Worm (Caenorhabditis elegans) whole organism, L2 larva: ENCODE data around the gene C53A5.2.

Source experiments
- C34F6.9 ChIP-seq: fragments of 150-350 bp; optimal IDR thresholded peaks from 2 replicates; lab custom pipeline; 2014; ENCODE audit warnings: missing biosample characterization, missing genetic modification characterization
- F13H6.1 ChIP-seq: sonication (generic microtip); optimal IDR thresholded peaks from 2 replicates; lab custom pipeline; 2016; ENCODE audit warnings: missing genetic modification characterization, missing compliant biosample characterization
- R02D3.7 ChIP-seq: fragments of 150-350 bp; optimal IDR thresholded peaks from 2 replicates; lab custom pipeline; 2014; ENCODE audit warnings: missing biosample characterization, missing genetic modification characterization
- Y55F3AM.14 ChIP-seq: fragments of 200-800 bp; sonication (Bioruptor generic); optimal IDR thresholded peaks from 2 replicates; lab custom pipeline; 2018; ENCODE audit warnings: mild to moderate bottlenecking, missing genetic modification characterization, missing compliant biosample characterization
- alr-1 ChIP-seq: fragments of 150-350 bp; optimal IDR thresholded peaks from 2 replicates; lab custom pipeline; 2014; ENCODE audit warnings: missing biosample characterization, missing genetic modification characterization
- ama-1 ChIP-seq: fragments of 150-350 bp; optimal IDR thresholded peaks from 2 replicates; lab custom pipeline; 2018; ENCODE audit warnings: inconsistent platforms
- blmp-1 ChIP-seq: sonication (generic microtip); optimal IDR thresholded peaks from 2 replicates; lab custom pipeline; 2017; ENCODE audit warnings: missing genetic modification characterization, mild to moderate bottlenecking, missing compliant biosample characterization, antibody characterized with exemption, moderate library complexity; ENCODE audit not compliant: insufficient read depth
- ceh-16 ChIP-seq: fragments of 150-350 bp; optimal IDR thresholded peaks from 2 replicates; lab custom pipeline; 2014; ENCODE audit warnings: missing biosample characterization, missing genetic modification characterization
- crh-2 ChIP-seq: sonication (generic microtip); optimal IDR thresholded peaks from 2 replicates; lab custom pipeline; 2017; ENCODE audit warnings: missing biosample characterization, missing genetic modification characterization
- dmd-4 ChIP-seq: sonication (generic microtip); optimal IDR thresholded peaks from 2 replicates; lab custom pipeline; 2017; ENCODE audit warnings: missing biosample characterization, missing genetic modification characterization
- egl-27 ChIP-seq: sonication (generic microtip); optimal IDR thresholded peaks from 3 replicates; lab custom pipeline; 2017; ENCODE audit warnings: missing biosample characterization, missing genetic modification reagents, missing genetic modification characterization
- elt-3 ChIP-seq: sonication (generic microtip); optimal IDR thresholded peaks from 2 replicates; lab custom pipeline; 2017; ENCODE audit warnings: missing biosample characterization, missing genetic modification characterization
- fos-1 ChIP-seq: fragments of 150-350 bp; optimal IDR thresholded peaks from 2 replicates; lab custom pipeline; 2014; ENCODE audit warnings: missing biosample characterization, missing genetic modification characterization
- gmeb-1 ChIP-seq: fragments of 150-350 bp; optimal IDR thresholded peaks from 2 replicates; lab custom pipeline; 2014; ENCODE audit warnings: missing biosample characterization, missing genetic modification characterization
- lin-11 ChIP-seq: fragments of 150-350 bp; sonication (generic microtip); optimal IDR thresholded peaks from 2 replicates; lab custom pipeline; 2014; ENCODE audit warnings: missing biosample characterization, missing genetic modification characterization, inconsistent platforms, mixed read lengths
- lin-13 ChIP-seq: fragments of 150-350 bp; optimal IDR thresholded peaks from 2 replicates; lab custom pipeline; 2014; ENCODE audit warnings: missing biosample characterization, missing genetic modification reagents, missing genetic modification characterization
- lin-39 ChIP-seq: fragments of 150-350 bp; optimal IDR thresholded peaks from 2 replicates; lab custom pipeline; 2014; ENCODE audit warnings: missing biosample characterization, missing genetic modification reagents, missing genetic modification characterization
- mab-5 ChIP-seq: fragments of 150-350 bp; optimal IDR thresholded peaks from 2 replicates; lab custom pipeline; 2014; ENCODE audit warnings: missing biosample characterization, missing genetic modification characterization
- mbf-1 ChIP-seq: sonication (generic microtip); optimal IDR thresholded peaks from 2 replicates; lab custom pipeline; 2017; ENCODE audit warnings: missing biosample characterization, missing genetic modification characterization
- mdl-1 ChIP-seq, 2 experiments: fragments of 150-350 bp in 1 of 2; sonication (generic microtip) in 1 of 2; optimal IDR thresholded peaks; 2 replicates each; lab custom pipeline; 2017; ENCODE audit warnings: missing biosample characterization in 2 of 2, missing genetic modification characterization in 2 of 2
- nhr-10 ChIP-seq: sonication (generic microtip); optimal IDR thresholded peaks from 2 replicates; lab custom pipeline; 2017; ENCODE audit warnings: missing biosample characterization, missing genetic modification characterization
- nhr-11 ChIP-seq: fragments of 150-350 bp; optimal IDR thresholded peaks from 2 replicates; lab custom pipeline; 2014; ENCODE audit warnings: missing biosample characterization, missing genetic modification characterization
- nhr-12 ChIP-seq: fragments of 150-350 bp; optimal IDR thresholded peaks from 2 replicates; lab custom pipeline; 2014; ENCODE audit warnings: missing biosample characterization, missing genetic modification characterization
- nhr-129 ChIP-seq: fragments of 150-350 bp; optimal IDR thresholded peaks from 2 replicates; lab custom pipeline; 2014; ENCODE audit warnings: missing biosample characterization, missing genetic modification characterization
- nhr-21 ChIP-seq: fragments of 150-350 bp; optimal IDR thresholded peaks from 2 replicates; lab custom pipeline; 2014; ENCODE audit warnings: missing biosample characterization, missing genetic modification characterization
- nhr-25 ChIP-seq: fragments of 150-350 bp; sonication (generic microtip); optimal IDR thresholded peaks from 3 replicates; lab custom pipeline; 2014; ENCODE audit warnings: missing biosample characterization, missing genetic modification characterization
- nhr-77 ChIP-seq: fragments of 150-350 bp; optimal IDR thresholded peaks from 2 replicates; lab custom pipeline; 2014; ENCODE audit warnings: missing biosample characterization, missing genetic modification characterization
- peb-1 ChIP-seq: fragments of 150-350 bp; optimal IDR thresholded peaks from 2 replicates; lab custom pipeline; 2014; ENCODE audit warnings: missing biosample characterization, missing genetic modification characterization
- sem-4 ChIP-seq: fragments of 150-350 bp; optimal IDR thresholded peaks from 2 replicates; lab custom pipeline; 2014; ENCODE audit warnings: missing biosample characterization, missing genetic modification reagents, missing genetic modification characterization
- skn-1 ChIP-seq: sonication (generic microtip); optimal IDR thresholded peaks from 2 replicates; lab custom pipeline; 2017; ENCODE audit warnings: missing biosample characterization, missing genetic modification characterization
- sma-3 ChIP-seq: sonication (generic microtip); optimal IDR thresholded peaks from 2 replicates; lab custom pipeline; 2016; ENCODE audit warnings: missing genetic modification reagents, missing genetic modification characterization, missing compliant biosample characterization
- sma-9 ChIP-seq, 2 experiments: fragments of 150-350 bp in 1 of 2; sonication (generic microtip) in 1 of 2; optimal IDR thresholded peaks; 2 replicates each; lab custom pipeline; 2014 to 2016; ENCODE audit warnings: missing genetic modification characterization in 2 of 2, mild to moderate bottlenecking in 1 of 2, missing biosample characterization in 1 of 2, missing compliant biosample characterization in 1 of 2, missing genetic modification reagents in 1 of 2, moderate library complexity in 1 of 2
- snpc-4 ChIP-seq: fragments of 150-350 bp; optimal IDR thresholded peaks from 2 replicates; lab custom pipeline; 2014; ENCODE audit warnings: missing biosample characterization, missing genetic modification characterization
- unc-39 ChIP-seq: fragments of 150-350 bp; optimal IDR thresholded peaks from 2 replicates; lab custom pipeline; 2014; ENCODE audit warnings: missing biosample characterization, missing genetic modification characterization
- unc-55 ChIP-seq: fragments of 150-350 bp; sonication (generic microtip); optimal IDR thresholded peaks from 3 replicates; lab custom pipeline; 2014; ENCODE audit warnings: missing biosample characterization, missing genetic modification reagents, missing genetic modification characterization
- unc-62 ChIP-seq: fragments of 150-350 bp; optimal IDR thresholded peaks from 2 replicates; lab custom pipeline; 2014; ENCODE audit warnings: missing biosample characterization, missing genetic modification reagents, missing genetic modification characterization
- zag-1 ChIP-seq: fragments of 150-350 bp; optimal IDR thresholded peaks from 2 replicates; lab custom pipeline; 2014; ENCODE audit warnings: missing biosample characterization, missing genetic modification characterization
- ztf-1 ChIP-seq: fragments of 200-800 bp; sonication (Bioruptor generic); conservative IDR thresholded peaks from 2 replicates; pipeline ENCODE4 v1.3.6; 2022; ENCODE audit warnings: missing genetic modification characterization, missing compliant biosample characterization
- ztf-11 ChIP-seq: sonication (generic microtip); optimal IDR thresholded peaks from 2 replicates; lab custom pipeline; 2017; ENCODE audit warnings: missing biosample characterization, missing genetic modification characterization
- ztf-4 ChIP-seq: fragments of 150-350 bp; optimal IDR thresholded peaks from 2 replicates; lab custom pipeline; 2014; ENCODE audit warnings: missing biosample characterization, missing genetic modification characterization

C53A5.2 gene

DNA sequence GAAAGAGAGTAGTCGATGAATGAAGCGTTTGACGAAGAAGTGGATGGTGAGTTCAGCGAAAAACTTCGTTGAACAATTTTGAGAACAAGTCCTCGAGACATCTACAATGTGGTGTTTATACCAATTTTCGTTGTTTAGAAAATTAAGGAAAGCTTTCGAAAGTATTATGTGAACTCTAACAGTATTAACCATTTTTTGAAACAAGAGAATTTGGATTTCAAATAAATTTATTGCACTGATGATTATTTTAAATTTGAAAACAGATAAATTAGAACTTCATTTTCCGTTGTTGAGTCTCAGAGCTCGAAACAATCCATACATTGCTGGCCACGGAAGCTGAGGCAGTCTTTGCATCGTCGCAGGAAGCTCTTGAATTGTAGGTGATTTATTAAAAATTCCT is 491 bp downstream of the C53A5.2 start, which contains the start of gene C53A5.16:
Gene C53A5.16, minus strand, starts transcription at position 101 of the 400 bp plus-strand sequence.
- TF ChIP-seq R02D3.7 (tag; lab: Kevin White, UChicago) (no peak), nhr-11 (no peak), lin-11 (tag; lab: Kevin White, UChicago) (no peak), crh-2 (tag; lab: Kevin White, UChicago) (no peak), nhr-129 (tag; lab: Kevin White, UChicago) (no peak), blmp-1 (no peak), fos-1 (tag; lab: Kevin White, UChicago) (no peak), Y55F3AM.14 (no peak)
- TF ChIP-seq, all 48 proteins: peak for 0

DNA sequence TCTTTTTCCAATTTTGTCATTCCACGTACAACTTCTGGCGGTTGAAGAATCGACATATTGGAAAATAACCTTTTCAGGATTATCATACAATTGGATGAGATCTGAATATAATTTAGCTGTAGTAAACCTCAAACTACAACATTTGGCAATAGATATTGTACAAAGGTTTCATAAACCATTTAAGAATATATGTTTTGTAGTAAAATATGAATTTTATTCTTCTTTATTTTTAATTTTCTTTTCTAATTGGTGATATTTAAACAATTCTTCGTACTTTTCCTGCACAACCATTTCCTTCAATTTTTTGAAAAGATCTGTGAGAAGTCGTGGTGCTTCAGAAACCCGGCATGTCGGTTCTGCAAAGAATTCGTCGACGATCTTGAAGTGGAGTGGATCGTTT is 2.0 kb downstream of the C53A5.2 start, which contains the start of gene C53A5.17:
Gene C53A5.17, minus strand, starts transcription at position 101 of the 400 bp plus-strand sequence.
- TF ChIP-seq ztf-1 (GFP tag; lab: Robert Waterston, UW) (no peak), F13H6.1 (tag; lab: Kevin White, UChicago) (no peak), crh-2 (tag; lab: Kevin White, UChicago) (no peak), nhr-129 (tag; lab: Kevin White, UChicago) (no peak), alr-1 (tag; lab: Kevin White, UChicago) (no peak), peb-1 (no peak), sem-4 (tag; lab: Kevin White, UChicago) (no peak), sma-9 (GFP tag; optimal IDR thresholded peaks at IDR 0.05; lab: Kevin White, UChicago) (no peak), sma-9 (tag; optimal IDR thresholded peaks at IDR 0.05; lab: Kevin White, UChicago) (no peak), sma-3 (GFP tag; lab: Kevin White, UChicago) (no peak), nhr-12 (no peak), snpc-4 (tag; lab: Kevin White, UChicago) (no peak), zag-1 (tag; lab: Kevin White, UChicago) (no peak), nhr-10 (no peak)

DNA sequence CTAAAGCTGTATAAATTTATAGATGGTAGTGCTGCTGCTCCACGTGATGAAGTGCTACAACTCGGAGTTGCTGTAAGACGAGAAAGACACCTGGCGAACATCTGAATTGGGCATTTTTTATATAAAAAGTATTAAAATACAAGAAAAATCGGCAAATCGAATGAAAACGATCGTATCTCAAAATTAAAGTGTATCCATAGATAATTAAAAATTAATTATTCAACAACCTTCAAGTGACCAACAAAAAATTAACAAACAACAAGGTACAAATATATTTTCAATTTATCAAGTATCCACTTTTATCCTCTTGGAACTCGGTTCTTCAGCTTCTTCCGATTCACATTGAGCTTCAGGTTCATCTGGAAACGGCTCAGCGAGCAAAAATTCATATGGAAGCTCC is 3.7 kb downstream of the C53A5.2 start, which contains the start of gene R02D5.8:
Gene R02D5.8, minus strand, starts transcription at position 101 of the 400 bp plus-strand sequence.
- TF ChIP-seq mab-5 (tag; lab: Kevin White, UChicago) (no peak), unc-39 (tag; lab: Kevin White, UChicago) (no peak), nhr-11 (no peak), nhr-12 (no peak), snpc-4 (tag; lab: Kevin White, UChicago) (no peak)

DNA sequence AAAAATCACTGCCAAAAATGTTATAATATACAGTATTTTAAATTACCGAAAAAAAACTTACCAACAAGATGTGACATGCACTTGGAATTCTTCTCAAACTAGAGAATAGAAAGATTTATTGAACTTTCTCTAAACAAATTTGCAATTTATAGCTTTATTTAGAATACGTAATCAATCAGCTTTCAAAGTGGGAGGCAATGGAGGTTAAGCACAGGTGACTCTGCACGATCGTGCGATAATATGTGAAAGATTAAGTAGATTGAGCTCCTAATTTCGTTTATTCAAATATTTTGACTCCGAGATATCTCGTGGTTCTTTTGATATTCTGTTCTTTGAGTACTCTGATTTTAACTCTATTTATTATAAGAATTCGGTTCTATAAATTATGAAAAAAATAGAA is 5.0 kb downstream of the C53A5.2 start, which contains the start of gene R02D5.6:
Gene R02D5.6, minus strand, starts transcription at position 101 of the 400 bp plus-strand sequence.
- no peak for TF ChIP-seq snpc-4 (tag; lab: Kevin White, UChicago)
- TF ChIP-seq nhr-21 (tag; lab: Kevin White, UChicago), result no peak
- no peak for TF ChIP-seq crh-2 (tag; lab: Kevin White, UChicago)
- no peak for TF ChIP-seq ztf-1 (GFP tag; lab: Robert Waterston, UW)
- no peak for TF ChIP-seq lin-39 (tag; lab: Kevin White, UChicago)
- no peak for TF ChIP-seq ama-1 (lab: Kevin White, UChicago)
- no peak for TF ChIP-seq ceh-16 (tag; lab: Kevin White, UChicago)
- TF ChIP-seq ztf-11 (tag; lab: Kevin White, UChicago), result no peak

DNA sequence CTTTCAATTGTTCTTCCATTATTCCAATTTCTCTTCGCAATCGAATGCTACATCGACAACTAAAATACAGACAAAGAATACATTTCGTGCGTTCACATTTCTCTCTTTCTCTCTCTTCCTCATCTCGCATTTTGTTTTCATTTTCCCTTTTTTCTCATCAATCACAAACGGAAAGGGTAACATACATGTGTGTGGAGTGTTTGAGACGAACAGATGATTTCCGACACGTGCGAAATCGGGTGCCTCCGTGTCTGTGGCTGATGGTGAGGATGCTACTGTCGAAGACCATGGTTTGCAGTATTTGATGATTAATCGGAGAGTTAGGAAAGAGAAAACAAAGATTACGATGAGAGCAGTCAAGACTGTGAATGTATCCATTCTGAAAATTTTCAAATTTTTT is 12.3 kb downstream of the C53A5.2 start, which contains the start of gene R02D5.9:
Gene R02D5.9, minus strand, starts transcription at position 378 of the 400 bp plus-strand sequence.
- TF ChIP-seq crh-2 (tag; lab: Kevin White, UChicago), result no peak
- TF ChIP-seq sem-4 (tag; lab: Kevin White, UChicago), result peak; percentile 49
- TF ChIP-seq C34F6.9 (tag; lab: Kevin White, UChicago), result no peak
- TF ChIP-seq egl-27 (tag; lab: Kevin White, UChicago), result peak; percentile 9
- no peak for TF ChIP-seq ztf-4 (tag; lab: Kevin White, UChicago)
- no peak for TF ChIP-seq elt-3 (tag; lab: Kevin White, UChicago)
- TF ChIP-seq mdl-1 (tag; optimal IDR thresholded peaks at IDR 0.05; lab: Kevin White, UChicago), result peak; percentile 37 to 82
- TF ChIP-seq mab-5 (tag; lab: Kevin White, UChicago), result no peak
- TF ChIP-seq sma-9 (GFP tag; optimal IDR thresholded peaks at IDR 0.05; lab: Kevin White, UChicago), result peak; percentile 88
- no peak for TF ChIP-seq sma-9 (tag; optimal IDR thresholded peaks at IDR 0.05; lab: Kevin White, UChicago)
- no peak for TF ChIP-seq alr-1 (tag; lab: Kevin White, UChicago)
- peak; percentile 87 for TF ChIP-seq nhr-25 (tag; lab: Kevin White, UChicago)
- no peak for TF ChIP-seq gmeb-1
- TF ChIP-seq unc-55 (GFP tag; lab: Kevin White, UChicago), result no peak
- peak; percentile 72 for TF ChIP-seq nhr-21 (tag; lab: Kevin White, UChicago)
- TF ChIP-seq nhr-77, result no peak
- peak; percentile 20 for TF ChIP-seq fos-1 (tag; lab: Kevin White, UChicago)
- no peak for TF ChIP-seq lin-13 (GFP tag; lab: Kevin White, UChicago)
- TF ChIP-seq unc-62 (GFP tag; lab: Kevin White, UChicago), result no peak
- TF ChIP-seq sma-3 (GFP tag; lab: Kevin White, UChicago), result peak; percentile 95
- TF ChIP-seq nhr-129 (tag; lab: Kevin White, UChicago), result peak; percentile 42
- TF ChIP-seq dmd-4 (tag; lab: Kevin White, UChicago), result no peak
- no peak for TF ChIP-seq skn-1 (tag; lab: Kevin White, UChicago)
- TF ChIP-seq R02D3.7 (tag; lab: Kevin White, UChicago), result no peak
- no peak for TF ChIP-seq F13H6.1 (tag; lab: Kevin White, UChicago)
- peak; percentile 97 for TF ChIP-seq blmp-1
- TF ChIP-seq mbf-1 (tag; lab: Kevin White, UChicago), result no peak
